Worm (Caenorhabditis elegans) whole organism, L2 larva: ENCODE results near the gene delm-1.

ENCODE experiments used
- C34F6.9 ChIP-seq: fragments of 150-350 bp; optimal IDR thresholded peaks from 2 replicates; lab custom pipeline; 2014; ENCODE audit warnings: missing biosample characterization, missing genetic modification characterization
- R02D3.7 ChIP-seq: fragments of 150-350 bp; optimal IDR thresholded peaks from 2 replicates; lab custom pipeline; 2014; ENCODE audit warnings: missing biosample characterization, missing genetic modification characterization
- ZK546.5 ChIP-seq: sonication (generic microtip); optimal IDR thresholded peaks from 2 replicates; lab custom pipeline; 2017; ENCODE audit warnings: missing biosample characterization, missing genetic modification characterization
- alr-1 ChIP-seq: fragments of 150-350 bp; optimal IDR thresholded peaks from 2 replicates; lab custom pipeline; 2014; ENCODE audit warnings: missing biosample characterization, missing genetic modification characterization
- aly-2 ChIP-seq: fragments of 150-350 bp; optimal IDR thresholded peaks from 2 replicates; lab custom pipeline; 2014; ENCODE audit warnings: missing biosample characterization, missing genetic modification characterization
- ama-1 ChIP-seq: fragments of 150-350 bp; optimal IDR thresholded peaks from 2 replicates; lab custom pipeline; 2018; ENCODE audit warnings: inconsistent platforms
- blmp-1 ChIP-seq: sonication (generic microtip); optimal IDR thresholded peaks from 2 replicates; lab custom pipeline; 2017; ENCODE audit warnings: missing genetic modification characterization, mild to moderate bottlenecking, missing compliant biosample characterization, antibody characterized with exemption, moderate library complexity; ENCODE audit not compliant: insufficient read depth
- ceh-16 ChIP-seq: fragments of 150-350 bp; optimal IDR thresholded peaks from 2 replicates; lab custom pipeline; 2014; ENCODE audit warnings: missing biosample characterization, missing genetic modification characterization
- crh-2 ChIP-seq: sonication (generic microtip); optimal IDR thresholded peaks from 2 replicates; lab custom pipeline; 2017; ENCODE audit warnings: missing biosample characterization, missing genetic modification characterization
- dmd-4 ChIP-seq: sonication (generic microtip); optimal IDR thresholded peaks from 2 replicates; lab custom pipeline; 2017; ENCODE audit warnings: missing biosample characterization, missing genetic modification characterization
- egl-27 ChIP-seq: sonication (generic microtip); optimal IDR thresholded peaks from 3 replicates; lab custom pipeline; 2017; ENCODE audit warnings: missing biosample characterization, missing genetic modification reagents, missing genetic modification characterization
- elt-1 ChIP-seq: fragments of 150-350 bp; optimal IDR thresholded peaks from 2 replicates; lab custom pipeline; 2014; ENCODE audit warnings: missing biosample characterization, missing genetic modification characterization
- elt-3 ChIP-seq: sonication (generic microtip); optimal IDR thresholded peaks from 2 replicates; lab custom pipeline; 2017; ENCODE audit warnings: missing biosample characterization, missing genetic modification characterization
- fos-1 ChIP-seq: fragments of 150-350 bp; optimal IDR thresholded peaks from 2 replicates; lab custom pipeline; 2014; ENCODE audit warnings: missing biosample characterization, missing genetic modification characterization
- gmeb-1 ChIP-seq: fragments of 150-350 bp; optimal IDR thresholded peaks from 2 replicates; lab custom pipeline; 2014; ENCODE audit warnings: missing biosample characterization, missing genetic modification characterization
- lin-11 ChIP-seq: fragments of 150-350 bp; sonication (generic microtip); optimal IDR thresholded peaks from 2 replicates; lab custom pipeline; 2014; ENCODE audit warnings: missing biosample characterization, missing genetic modification characterization, inconsistent platforms, mixed read lengths
- lin-13 ChIP-seq: fragments of 150-350 bp; optimal IDR thresholded peaks from 2 replicates; lab custom pipeline; 2014; ENCODE audit warnings: missing biosample characterization, missing genetic modification reagents, missing genetic modification characterization
- lin-39 ChIP-seq: fragments of 150-350 bp; optimal IDR thresholded peaks from 2 replicates; lab custom pipeline; 2014; ENCODE audit warnings: missing biosample characterization, missing genetic modification reagents, missing genetic modification characterization
- mab-5 ChIP-seq: fragments of 150-350 bp; optimal IDR thresholded peaks from 2 replicates; lab custom pipeline; 2014; ENCODE audit warnings: missing biosample characterization, missing genetic modification characterization
- mdl-1 ChIP-seq, 2 experiments: fragments of 150-350 bp in 1 of 2; sonication (generic microtip) in 1 of 2; optimal IDR thresholded peaks; 2 replicates each; lab custom pipeline; 2017; ENCODE audit warnings: missing biosample characterization in 2 of 2, missing genetic modification characterization in 2 of 2
- nhr-12 ChIP-seq: fragments of 150-350 bp; optimal IDR thresholded peaks from 2 replicates; lab custom pipeline; 2014; ENCODE audit warnings: missing biosample characterization, missing genetic modification characterization
- nhr-21 ChIP-seq: fragments of 150-350 bp; optimal IDR thresholded peaks from 2 replicates; lab custom pipeline; 2014; ENCODE audit warnings: missing biosample characterization, missing genetic modification characterization
- nhr-23 ChIP-seq: fragments of 150-350 bp; optimal IDR thresholded peaks from 2 replicates; lab custom pipeline; 2014; ENCODE audit warnings: missing biosample characterization, missing genetic modification reagents, missing genetic modification characterization
- nhr-237 ChIP-seq: fragments of 150-350 bp; optimal IDR thresholded peaks from 2 replicates; lab custom pipeline; 2014; ENCODE audit warnings: missing biosample characterization, missing genetic modification characterization
- nhr-6 ChIP-seq: fragments of 150-350 bp; optimal IDR thresholded peaks from 2 replicates; lab custom pipeline; 2014; ENCODE audit warnings: missing biosample characterization, missing genetic modification characterization
- sem-4 ChIP-seq: fragments of 150-350 bp; optimal IDR thresholded peaks from 2 replicates; lab custom pipeline; 2014; ENCODE audit warnings: missing biosample characterization, missing genetic modification reagents, missing genetic modification characterization
- skn-1 ChIP-seq: sonication (generic microtip); optimal IDR thresholded peaks from 2 replicates; lab custom pipeline; 2017; ENCODE audit warnings: missing biosample characterization, missing genetic modification characterization
- sma-9 ChIP-seq, 2 experiments: fragments of 150-350 bp in 1 of 2; sonication (generic microtip) in 1 of 2; optimal IDR thresholded peaks; 2 replicates each; lab custom pipeline; 2014 to 2016; ENCODE audit warnings: missing genetic modification characterization in 2 of 2, mild to moderate bottlenecking in 1 of 2, missing biosample characterization in 1 of 2, missing compliant biosample characterization in 1 of 2, missing genetic modification reagents in 1 of 2, moderate library complexity in 1 of 2
- unc-39 ChIP-seq: fragments of 150-350 bp; optimal IDR thresholded peaks from 2 replicates; lab custom pipeline; 2014; ENCODE audit warnings: missing biosample characterization, missing genetic modification characterization
- unc-55 ChIP-seq: fragments of 150-350 bp; sonication (generic microtip); optimal IDR thresholded peaks from 3 replicates; lab custom pipeline; 2014; ENCODE audit warnings: missing biosample characterization, missing genetic modification reagents, missing genetic modification characterization
- zag-1 ChIP-seq: fragments of 150-350 bp; optimal IDR thresholded peaks from 2 replicates; lab custom pipeline; 2014; ENCODE audit warnings: missing biosample characterization, missing genetic modification characterization
- ztf-1 ChIP-seq: fragments of 200-800 bp; sonication (Bioruptor generic); conservative IDR thresholded peaks from 2 replicates; pipeline ENCODE4 v1.3.6; 2022; ENCODE audit warnings: missing genetic modification characterization, missing compliant biosample characterization
- ztf-11 ChIP-seq: sonication (generic microtip); optimal IDR thresholded peaks from 2 replicates; lab custom pipeline; 2017; ENCODE audit warnings: missing biosample characterization, missing genetic modification characterization

The delm-1 gene

ce11 chrIV:9159863-9160262 is 24.6 kb upstream of the delm-1 start:
- TF ChIP-seq unc-55 (GFP tag; lab: Kevin White, UChicago) (no peak), zag-1 (no peak), sem-4 (tag; lab: Kevin White, UChicago) (no peak), gmeb-1 (peak; percentile 38), lin-13 (GFP tag; lab: Kevin White, UChicago) (no peak), sma-9 (GFP tag; optimal IDR thresholded peaks at IDR 0.05; lab: Kevin White, UChicago) (peak; percentile 70), sma-9 (tag; optimal IDR thresholded peaks at IDR 0.05; lab: Kevin White, UChicago) (no peak), skn-1 (tag; lab: Kevin White, UChicago) (peak; percentile 91), unc-39 (tag; lab: Kevin White, UChicago) (no peak), ZK546.5 (tag; lab: Kevin White, UChicago) (no peak), crh-2 (tag; lab: Kevin White, UChicago) (peak; percentile 32), C34F6.9 (tag; lab: Kevin White, UChicago) (no peak), alr-1 (tag; lab: Kevin White, UChicago) (no peak), egl-27 (tag; lab: Kevin White, UChicago) (no peak), elt-1 (tag; lab: Kevin White, UChicago) (no peak), nhr-6 (tag; lab: Kevin White, UChicago) (no peak), lin-39 (tag; lab: Kevin White, UChicago) (no peak), nhr-12 (tag; lab: Kevin White, UChicago) (no peak), nhr-23 (no peak), fos-1 (tag; lab: Kevin White, UChicago) (peak; percentile 97)

- TF ChIP-seq gmeb-1 = peak; percentile 15
- TF ChIP-seq C34F6.9 (tag; lab: Kevin White, UChicago) = no peak
- TF ChIP-seq fos-1 (tag; lab: Kevin White, UChicago) = peak; percentile 99
- peak; percentile 63 for TF ChIP-seq sma-9 (GFP tag; optimal IDR thresholded peaks at IDR 0.05; lab: Kevin White, UChicago)
- TF ChIP-seq sma-9 (tag; optimal IDR thresholded peaks at IDR 0.05; lab: Kevin White, UChicago) = no peak
- no peak for TF ChIP-seq mab-5 (tag; lab: Kevin White, UChicago)
- TF ChIP-seq, all 48 proteins: peak for 3
These were observed 23.9 kb upstream of the delm-1 start, which contains the start of gene pcp-3 for ce11 chrIV:9158969-9159800. TSS of gene pcp-3 (minus strand) at chrIV:9159019.

- no peak for TF ChIP-seq zag-1
- TF ChIP-seq mab-5 (tag; lab: Kevin White, UChicago) = no peak
- TF ChIP-seq lin-11 = no peak
- TF ChIP-seq nhr-237 (tag; lab: Kevin White, UChicago) = no peak
- TF ChIP-seq mdl-1 (tag; optimal IDR thresholded peaks at IDR 0.05; lab: Kevin White, UChicago) = no peak
- TF ChIP-seq aly-2 (tag; lab: Kevin White, UChicago) = no peak
- TF ChIP-seq ama-1 (lab: Kevin White, UChicago) = no peak
- TF ChIP-seq C34F6.9 (tag; lab: Kevin White, UChicago) = no peak
- TF ChIP-seq lin-39 (tag; lab: Kevin White, UChicago) = no peak
- no peak for TF ChIP-seq lin-13 (GFP tag; lab: Kevin White, UChicago)
- TF ChIP-seq elt-3 (tag; lab: Kevin White, UChicago) = no peak
- TF ChIP-seq ztf-11 (tag; lab: Kevin White, UChicago) = no peak
- no peak for TF ChIP-seq blmp-1
- no peak for TF ChIP-seq R02D3.7 (tag; lab: Kevin White, UChicago)
- TF ChIP-seq nhr-21 (tag; lab: Kevin White, UChicago) = no peak
These were observed 19.0 kb upstream of the delm-1 start, which contains the start of gene F23B2.10 for ce11 chrIV:9154263-9154662. TSS of gene F23B2.10 (minus strand) at chrIV:9154363.

- no peak for TF ChIP-seq unc-39 (tag; lab: Kevin White, UChicago)
- TF ChIP-seq nhr-237 (tag; lab: Kevin White, UChicago) = no peak
- no peak for TF ChIP-seq ztf-1 (GFP tag; lab: Robert Waterston, UW)
- no peak for TF ChIP-seq alr-1 (tag; lab: Kevin White, UChicago)
- TF ChIP-seq C34F6.9 (tag; lab: Kevin White, UChicago) = no peak
- no peak for TF ChIP-seq aly-2 (tag; lab: Kevin White, UChicago)
- no peak for TF ChIP-seq ceh-16
- TF ChIP-seq dmd-4 (tag; lab: Kevin White, UChicago) = no peak
These were observed 14.9 kb upstream of the delm-1 start, which contains the start of gene F23B2.7 for ce11 chrIV:9150175-9150574. TSS of gene F23B2.7 (plus strand) at chrIV:9150475.
